2 worm cellular contexts compared by ENCODE assay signal in the genomic region with DNA sequence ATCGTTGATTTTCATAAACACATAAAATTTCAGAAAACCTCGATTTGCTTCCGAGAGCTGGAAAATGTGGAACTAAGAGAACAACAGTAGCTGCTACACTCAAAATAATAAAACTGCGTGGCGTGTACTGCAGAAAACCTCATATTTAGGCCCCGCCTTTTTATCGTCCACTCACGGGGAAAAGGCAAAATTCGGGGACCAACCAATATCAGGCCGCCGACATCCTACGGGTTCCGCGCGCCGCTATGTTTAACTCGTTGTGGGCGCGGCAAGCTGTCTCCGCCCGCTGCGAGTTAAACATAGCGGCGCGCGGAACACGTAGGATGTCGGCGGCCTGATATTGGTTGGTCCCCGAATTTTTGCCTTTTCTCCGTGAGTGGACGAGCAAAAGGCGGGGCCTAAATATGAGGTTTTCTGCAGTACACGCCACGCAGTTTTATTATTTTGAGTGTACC.
TF ChIP-seq lines count a peak whose summit lies in the region.
"Not testable (repeated sequence)": the region's sequence is repeated elsewhere in the genome, so short reads cannot be mapped to it uniquely, and the experiment has no call there.

Gene F17A2.16, plus strand, starts transcription at position 405 of the 455 bp plus-strand sequence.

TF ChIP-seq in whole organism, L4 larva, 104 proteins besides CTCF, POLR2A, EP300 and RAD21:
- TF ChIP-seq snpc-1.2 (GFP tag; IDR thresholded peaks at IDR 0.05; lab: Robert Waterston, UW) (peak; percentile 82), unc-62 (GFP tag; optimal IDR thresholded peaks at IDR 0.05 in 1 of 2; lab: Kevin White, UChicago) (peak in 1 of 2 experiments; percentile 54)
- TF ChIP-seq unc-62 (tag; optimal IDR thresholded peaks at IDR 0.05; lab: Kevin White, UChicago), result not testable (repeated sequence)

TF ChIP-seq in whole organism, young adult, 124 proteins besides CTCF, POLR2A, EP300 and RAD21:
- TF ChIP-seq attf-6 (GFP tag; IDR thresholded peaks at IDR 0.05; lab: Robert Waterston, UW), result peak; percentile 86
